Fruit fly (Drosophila melanogaster): ENCODE measurements around the gene eIF4E7.

The eIF4E7 gene

DNA sequence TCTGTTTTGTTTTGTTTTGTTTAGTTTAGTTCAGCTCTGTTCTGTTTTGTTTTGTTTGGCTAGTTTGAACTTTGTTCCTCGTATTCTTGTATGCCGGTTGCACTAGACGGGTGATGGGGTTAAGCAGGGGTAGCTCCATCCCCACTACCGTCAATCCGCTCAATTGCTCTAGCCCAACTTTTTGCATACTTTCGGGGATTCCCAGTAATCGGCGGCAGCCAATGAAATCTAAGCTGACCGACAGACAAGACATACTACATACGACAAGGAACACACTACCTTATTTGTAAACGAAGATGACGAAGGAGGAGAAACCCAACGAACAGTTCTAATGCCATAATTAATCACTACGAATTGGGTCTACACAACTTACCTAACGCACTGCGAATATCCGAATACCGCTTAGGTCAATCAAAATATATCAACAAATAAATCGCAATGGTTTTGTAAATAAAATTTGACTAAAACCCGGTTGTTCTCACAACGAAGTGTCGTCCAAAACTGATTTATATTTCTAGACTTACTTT is at the start of gene eIF4E7:
eIF4E7 (minus strand) TSS at position 477 of the 527 bp plus-strand sequence.
- TF ChIP-seq rgr (GFP tag; optimal IDR thresholded peaks at IDR 0.05) (no peak), ey (GFP tag; optimal IDR thresholded peaks at IDR 0.05) (no peak), Hr83 (GFP tag; optimal IDR thresholded peaks at IDR 0.05; ENCODE audit: poor library complexity, severe bottlenecking) (no peak), jim (GFP tag; optimal IDR thresholded peaks at IDR 0.05) (no peak), N (GFP tag; optimal IDR thresholded peaks at IDR 0.05) (no peak), CG9705 (GFP tag; optimal IDR thresholded peaks at IDR 0.05) (no peak), Myc (optimal IDR thresholded peaks at IDR 0.05) (no peak), Jra (GFP tag; optimal IDR thresholded peaks at IDR 0.05) (no peak), Mio (GFP tag; optimal IDR thresholded peaks at IDR 0.05) (no peak), GATAd (GFP tag; optimal IDR thresholded peaks at IDR 0.05) (no peak), dsf (GFP tag; optimal IDR thresholded peaks at IDR 0.05; ENCODE audit: borderline replicate concordance) (no peak), Abd-B (GFP tag; optimal IDR thresholded peaks at IDR 0.05) (no peak), foxo (GFP tag; optimal IDR thresholded peaks at IDR 0.05) (no peak)

DNA sequence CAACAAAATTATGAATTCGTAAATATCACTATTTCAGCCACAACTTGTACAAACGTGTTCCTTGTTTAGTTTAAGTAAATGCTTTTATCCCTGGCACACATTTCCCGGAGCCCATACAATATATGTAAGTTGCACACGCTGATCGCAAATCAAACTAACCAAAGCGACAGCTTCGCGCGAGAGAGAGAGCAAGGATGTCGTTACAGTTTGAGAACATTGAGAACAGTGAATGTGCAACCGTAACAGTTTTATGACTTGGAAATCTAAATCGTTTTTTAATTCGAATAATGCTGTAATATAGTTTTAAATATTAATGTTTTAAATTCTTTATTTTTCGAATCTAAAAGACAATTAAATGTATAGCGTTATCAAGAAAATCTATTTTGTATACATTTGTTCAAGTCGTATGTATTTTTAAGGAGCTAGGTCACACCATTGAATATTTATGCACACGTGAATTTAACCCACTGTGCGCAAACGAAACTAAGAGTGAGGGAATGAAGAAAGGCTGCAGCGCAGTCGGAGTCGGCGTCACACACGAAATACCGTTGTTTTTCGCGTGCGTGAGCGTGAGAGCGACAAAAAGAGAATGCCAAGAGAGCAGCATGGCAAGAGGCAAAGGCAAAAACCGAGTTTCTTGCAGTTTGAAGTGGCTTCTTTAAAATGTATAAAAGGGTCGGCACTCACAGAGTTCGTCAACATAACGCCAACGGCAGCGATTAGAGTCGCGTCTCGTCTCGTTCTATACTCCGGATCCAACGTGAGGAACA is 47.2 kb upstream of the eIF4E7 start, which contains the start of gene CG11382:
CG11382 (plus strand) TSS at position 720 of the 770 bp plus-strand sequence.
- TF ChIP-seq fru (GFP tag; optimal IDR thresholded peaks at IDR 0.05) (peak; percentile 21), brk (GFP tag; optimal IDR thresholded peaks at IDR 0.05) (no peak), Vsx2 (GFP tag; optimal IDR thresholded peaks at IDR 0.05; ENCODE audit: partially characterized antibody) (no peak), Abd-B (GFP tag; optimal IDR thresholded peaks at IDR 0.05) (no peak)

DNA sequence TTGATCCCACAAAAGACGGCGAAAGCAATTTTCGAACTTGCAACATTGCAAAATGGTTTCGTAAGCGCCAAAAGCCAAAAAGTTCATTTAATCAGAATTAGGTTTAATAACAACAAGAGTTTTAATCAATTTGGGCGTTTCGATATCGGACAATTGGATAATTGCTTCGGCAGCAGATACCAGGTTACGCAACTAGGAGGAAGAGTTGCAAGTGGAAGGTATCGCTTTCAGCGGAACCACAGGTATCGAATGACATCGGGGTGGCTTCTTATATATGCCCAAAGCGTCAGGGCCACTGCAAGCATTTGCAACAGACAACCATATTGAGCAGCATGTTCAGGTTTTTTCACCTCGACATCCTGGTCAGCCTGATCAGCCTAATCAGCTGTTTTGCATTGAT is 44.2 kb upstream of the eIF4E7 start, which contains the start of gene CG14624:
CG14624 (plus strand) TSS at position 301 of the 400 bp plus-strand sequence.
- no peak for TF ChIP-seq CrebA (GFP tag; optimal IDR thresholded peaks at IDR 0.05; ENCODE audit: borderline replicate concordance)
- no peak for TF ChIP-seq dmrt93B (GFP tag; optimal IDR thresholded peaks at IDR 0.05)
- no peak for TF ChIP-seq Jra (GFP tag; optimal IDR thresholded peaks at IDR 0.05)
- no peak for TF ChIP-seq Hr83 (GFP tag; optimal IDR thresholded peaks at IDR 0.05; ENCODE audit: poor library complexity, severe bottlenecking)

DNA sequence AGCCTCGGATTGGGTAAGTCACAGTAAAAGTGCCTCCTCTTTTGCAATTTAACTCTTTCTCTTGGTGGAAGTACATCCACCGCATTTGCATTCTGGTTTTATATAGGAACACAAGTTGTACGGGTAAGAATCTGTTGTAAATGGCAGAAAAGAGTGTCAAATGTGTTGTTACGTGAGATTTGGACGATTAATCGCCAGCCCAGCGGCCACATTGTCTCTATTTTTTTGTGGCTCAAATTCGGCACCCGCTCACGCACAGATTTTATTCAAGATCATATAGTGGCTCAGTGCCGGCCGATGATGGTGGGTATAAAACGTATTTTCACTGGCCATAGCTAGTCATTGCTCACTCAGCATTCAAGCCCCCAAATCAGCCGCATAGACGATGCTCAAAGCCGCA is 41.3 kb upstream of the eIF4E7 start, which contains the start of gene CG11381:
CG11381 (plus strand) TSS at position 301 of the 400 bp plus-strand sequence.
- TF ChIP-seq tai (GFP tag; optimal IDR thresholded peaks at IDR 0.05) (no peak), CrebA (GFP tag; optimal IDR thresholded peaks at IDR 0.05; ENCODE audit: borderline replicate concordance) (no peak), sage (GFP tag; optimal IDR thresholded peaks at IDR 0.05) (no peak), Sp1 (GFP tag; optimal IDR thresholded peaks at IDR 0.05) (no peak), Dfd (GFP tag; optimal IDR thresholded peaks at IDR 0.05) (no peak), woc (GFP tag; optimal IDR thresholded peaks at IDR 0.05) (no peak), Vsx2 (GFP tag; optimal IDR thresholded peaks at IDR 0.05; ENCODE audit: partially characterized antibody) (no peak), Myc (optimal IDR thresholded peaks at IDR 0.05) (no peak), fru (GFP tag; optimal IDR thresholded peaks at IDR 0.05) (no peak), pan (optimal IDR thresholded peaks at IDR 0.05) (no peak), Hnf4 (GFP tag; optimal IDR thresholded peaks at IDR 0.05) (no peak), psq (GFP tag; optimal IDR thresholded peaks at IDR 0.05) (no peak)

DNA sequence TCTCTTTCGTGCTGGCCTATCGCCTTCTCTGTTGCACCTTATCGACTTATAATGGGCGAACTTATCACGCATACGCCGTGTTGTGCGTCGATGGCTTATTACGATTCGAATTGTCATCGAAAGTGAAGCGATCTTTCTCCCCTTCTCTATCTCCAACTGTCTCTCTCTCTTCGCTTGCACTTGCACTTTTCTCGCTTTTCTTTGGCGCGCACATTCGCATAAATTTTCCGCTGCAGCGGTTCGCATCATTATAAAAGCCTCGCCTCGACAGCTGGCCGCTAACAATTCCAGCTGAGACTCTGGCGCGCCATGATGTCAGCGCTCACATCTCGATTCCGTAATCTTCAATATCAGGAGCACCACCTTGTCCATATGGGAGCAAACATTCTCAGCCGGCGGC is 37.1 kb upstream of the eIF4E7 start, which contains the start of gene CG14625:
CG14625 (plus strand) TSS at position 301 of the 400 bp plus-strand sequence.
- TF ChIP-seq Dfd (GFP tag; optimal IDR thresholded peaks at IDR 0.05): no peak
- no peak for TF ChIP-seq br (GFP tag; optimal IDR thresholded peaks at IDR 0.05)
- TF ChIP-seq dl (GFP tag; optimal IDR thresholded peaks at IDR 0.05; ENCODE audit: insufficient read depth in 1 of 2, partially characterized antibody in 2 of 2): no peak
- no peak for TF ChIP-seq Hr83 (GFP tag; optimal IDR thresholded peaks at IDR 0.05; ENCODE audit: poor library complexity, severe bottlenecking)
- no peak for TF ChIP-seq Vsx2 (GFP tag; optimal IDR thresholded peaks at IDR 0.05; ENCODE audit: partially characterized antibody)
- no peak for TF ChIP-seq tai (GFP tag; optimal IDR thresholded peaks at IDR 0.05)
- TF ChIP-seq Dif (GFP tag; optimal IDR thresholded peaks at IDR 0.05; ENCODE audit: partially characterized antibody): no peak
- no peak for TF ChIP-seq Mio (GFP tag; optimal IDR thresholded peaks at IDR 0.05)
- TF ChIP-seq Hnf4 (GFP tag; optimal IDR thresholded peaks at IDR 0.05): no peak
- no peak for TF ChIP-seq woc (GFP tag; optimal IDR thresholded peaks at IDR 0.05)
- no peak for TF ChIP-seq OdsH (GFP tag; optimal IDR thresholded peaks at IDR 0.05)
- no peak for TF ChIP-seq dsf (GFP tag; optimal IDR thresholded peaks at IDR 0.05; ENCODE audit: borderline replicate concordance)
- no peak for TF ChIP-seq usp (GFP tag; optimal IDR thresholded peaks at IDR 0.05)

Measured in whole organism, wandering third instar larva.